Fruit fly (Drosophila melanogaster) whole organism, embryonic: Measurements from ENCODE around the gene CG43085.

ENCODE experiments used
- BtbVII ChIP-seq: fragments of 200-800 bp; sonication (Bioruptor generic); optimal IDR thresholded peaks from 3 replicates; lab custom pipeline; 2017; ENCODE audit warnings: missing biosample characterization, mild to moderate bottlenecking, missing genetic modification characterization
- CG10267 ChIP-seq: fragments of 200-800 bp; sonication (Bioruptor generic); optimal IDR thresholded peaks from 2 replicates; lab custom pipeline; 2018; ENCODE audit warnings: missing biosample characterization, mild to moderate bottlenecking, missing genetic modification characterization, moderate library complexity
- CG10431 ChIP-seq: fragments of 200-800 bp; sonication (Bioruptor generic); optimal IDR thresholded peaks from 3 replicates; lab custom pipeline; 2018; ENCODE audit warnings: missing biosample characterization, mild to moderate bottlenecking, missing genetic modification characterization
- CG10654 ChIP-seq: fragments of 200-800 bp; sonication (Bioruptor generic); optimal IDR thresholded peaks from 2 replicates; lab custom pipeline; 2016; ENCODE audit warnings: missing biosample characterization, missing genetic modification characterization
- CG12659 ChIP-seq: fragments of 200-800 bp; sonication (Bioruptor generic); optimal IDR thresholded peaks from 3 replicates; lab custom pipeline; 2017; ENCODE audit warnings: mild to moderate bottlenecking, missing biosample characterization, missing genetic modification reagents, missing genetic modification characterization
- CG13624 ChIP-seq: fragments of 200-800 bp; sonication (Bioruptor generic); optimal IDR thresholded peaks from 2 replicates; lab custom pipeline; 2016; ENCODE audit warnings: missing biosample characterization, missing genetic modification characterization
- CG14860 ChIP-seq: fragments of 200-800 bp; sonication (Bioruptor generic); IDR thresholded peaks from 3 replicates; pipeline ENCODE4 v1.3.6; 2022; ENCODE audit warnings: missing biosample characterization, missing genetic modification characterization; ENCODE audit not compliant: partially characterized antibody
- CG14965 ChIP-seq: fragments of 200-800 bp; sonication (Bioruptor generic); optimal IDR thresholded peaks from 2 replicates; lab custom pipeline; 2016; ENCODE audit warnings: missing biosample characterization, missing genetic modification characterization, borderline replicate concordance
- CG15011 ChIP-seq: fragments of 200-800 bp; sonication (Bioruptor generic); optimal IDR thresholded peaks from 3 replicates; lab custom pipeline; 2018; ENCODE audit warnings: missing biosample characterization, mild to moderate bottlenecking, missing genetic modification characterization
- CG1603 ChIP-seq: fragments of 200-800 bp; sonication (Bioruptor generic); optimal IDR thresholded peaks from 2 replicates; lab custom pipeline; 2019; ENCODE audit warnings: missing biosample characterization, mild to moderate bottlenecking, missing genetic modification characterization, moderate library complexity
- CG32532 ChIP-seq: fragments of 200-800 bp; sonication (Bioruptor generic); IDR thresholded peaks from 2 replicates; pipeline ENCODE4 v1.3.6; 2022; ENCODE audit warnings: missing biosample characterization, missing genetic modification characterization
- CG34376 ChIP-seq: fragments of 200-800 bp; sonication (Bioruptor generic); optimal IDR thresholded peaks from 2 replicates; lab custom pipeline; 2018; ENCODE audit warnings: missing biosample characterization, mild to moderate bottlenecking, missing genetic modification characterization
- CG4360 ChIP-seq: fragments of 200-800 bp; sonication (Bioruptor generic); IDR thresholded peaks from 2 replicates; pipeline ENCODE4 v1.3.6; 2022; ENCODE audit warnings: missing biosample characterization, missing genetic modification characterization
- CG4404 ChIP-seq: fragments of 200-800 bp; sonication (Bioruptor generic); IDR thresholded peaks from 2 replicates; pipeline ENCODE4 v1.3.6; 2022; ENCODE audit warnings: missing biosample characterization, missing genetic modification characterization
- CG5245 ChIP-seq: fragments of 200-800 bp; sonication (Bioruptor generic); optimal IDR thresholded peaks from 3 replicates; lab custom pipeline; 2016; ENCODE audit warnings: missing biosample characterization, missing genetic modification characterization
- CG7556 ChIP-seq: fragments of 200-800 bp; sonication (Bioruptor generic); optimal IDR thresholded peaks from 2 replicates; lab custom pipeline; 2017; ENCODE audit warnings: missing biosample characterization, mild to moderate bottlenecking, missing genetic modification characterization
- CG7987 ChIP-seq: fragments of 200-800 bp; sonication (Bioruptor generic); optimal IDR thresholded peaks from 2 replicates; lab custom pipeline; 2018; ENCODE audit warnings: missing biosample characterization, mild to moderate bottlenecking, missing genetic modification characterization, moderate library complexity
- CG8359 ChIP-seq: fragments of 200-800 bp; sonication (Bioruptor generic); optimal IDR thresholded peaks from 2 replicates; lab custom pipeline; 2017; ENCODE audit warnings: missing biosample characterization, mild to moderate bottlenecking, missing genetic modification characterization, borderline replicate concordance
- CG9437 ChIP-seq: fragments of 200-800 bp; sonication (Bioruptor generic); optimal IDR thresholded peaks from 2 replicates; lab custom pipeline; 2018; ENCODE audit warnings: missing biosample characterization, mild to moderate bottlenecking, missing genetic modification characterization
- CTCF ChIP-seq: fragments of 200-800 bp; sonication (Bioruptor generic); optimal IDR thresholded peaks from 2 replicates; lab custom pipeline; 2017; ENCODE audit warnings: missing biosample characterization, mild to moderate bottlenecking, missing genetic modification characterization, moderate library complexity
- Camta ChIP-seq: fragments of 200-800 bp; sonication (Bioruptor generic); optimal IDR thresholded peaks from 2 replicates; lab custom pipeline; 2016; ENCODE audit warnings: missing biosample characterization, missing genetic modification characterization
- CkIIα-i1 ChIP-seq: fragments of 200-800 bp; sonication (Bioruptor generic); IDR thresholded peaks from 2 replicates; pipeline ENCODE4 v1.3.6; 2022; ENCODE audit warnings: missing biosample characterization, missing genetic modification characterization
- HHEX ChIP-seq: fragments of 200-800 bp; sonication (Bioruptor generic); optimal IDR thresholded peaks from 3 replicates; lab custom pipeline; 2017; ENCODE audit warnings: missing biosample characterization, mild to moderate bottlenecking, missing genetic modification characterization, missing genetic modification reagents
- HmgD ChIP-seq: fragments of 200-800 bp; sonication (Bioruptor generic); optimal IDR thresholded peaks from 3 replicates; lab custom pipeline; 2016; ENCODE audit warnings: missing biosample characterization, missing genetic modification characterization
- Mrtf ChIP-seq: fragments of 200-800 bp; sonication (Bioruptor generic); IDR thresholded peaks from 3 replicates; pipeline ENCODE4 v1.3.6; 2022; ENCODE audit warnings: missing biosample characterization, missing genetic modification characterization
- Nf-YA ChIP-seq: fragments of 200-800 bp; sonication (Bioruptor generic); IDR thresholded peaks from 2 replicates; pipeline ENCODE4 v1.3.6; 2022; ENCODE audit warnings: missing biosample characterization, missing genetic modification characterization
- Poxn ChIP-seq: fragments of 200-800 bp; sonication (Bioruptor generic); IDR thresholded peaks from 2 replicates; pipeline ENCODE4 v1.3.6; 2022; ENCODE audit warnings: missing biosample characterization, missing genetic modification characterization
- abd-A ChIP-seq: fragments of 200-800 bp; sonication (Bioruptor generic); optimal IDR thresholded peaks from 3 replicates; lab custom pipeline; 2019; ENCODE audit warnings: missing biosample characterization, mild to moderate bottlenecking, missing genetic modification characterization, moderate library complexity
- ase ChIP-seq: fragments of 200-800 bp; sonication (Bioruptor generic); IDR thresholded peaks from 3 replicates; pipeline ENCODE4 v1.3.6; 2022; ENCODE audit warnings: missing biosample characterization, missing genetic modification characterization
- br ChIP-seq: fragments of >200 bp; optimal IDR thresholded peaks from 2 replicates; lab custom pipeline; 2017
- bsh ChIP-seq, 2 experiments: fragments of 200-800 bp; sonication (Bioruptor generic); optimal IDR thresholded peaks; 2 replicates each; lab custom pipeline; 2017 to 2018; ENCODE audit warnings: mild to moderate bottlenecking in 2 of 2, missing biosample characterization in 2 of 2, missing genetic modification characterization in 2 of 2, moderate library complexity in 1 of 2
- chinmo ChIP-seq: fragments of 200-800 bp; sonication (Bioruptor generic); IDR thresholded peaks from 4 replicates; pipeline ENCODE4 v1.3.6; 2022; ENCODE audit warnings: missing biosample characterization, missing genetic modification characterization; ENCODE audit not compliant: partially characterized antibody
- croc ChIP-seq: fragments of 200-800 bp; sonication (Bioruptor generic); conservative IDR thresholded peaks from 3 replicates; pipeline ENCODE4 v1.3.6; 2022; ENCODE audit warnings: missing biosample characterization, missing genetic modification characterization
- dimm ChIP-seq: fragments of 200-800 bp; sonication (Bioruptor generic); IDR thresholded peaks from 2 replicates; pipeline ENCODE4 v1.3.6; 2022; ENCODE audit warnings: missing biosample characterization, missing genetic modification characterization
- disco-r ChIP-seq: fragments of 200-800 bp; sonication (Bioruptor generic); optimal IDR thresholded peaks from 2 replicates; lab custom pipeline; 2016; ENCODE audit warnings: missing biosample characterization, missing genetic modification characterization
- dmrt99B ChIP-seq: fragments of 200-800 bp; sonication (Bioruptor generic); optimal IDR thresholded peaks from 2 replicates; lab custom pipeline; 2018; ENCODE audit warnings: missing biosample characterization, mild to moderate bottlenecking, missing genetic modification characterization, moderate library complexity
- dysf ChIP-seq: fragments of 200-800 bp; sonication (Bioruptor generic); IDR thresholded peaks from 3 replicates; pipeline ENCODE4 v1.3.6; 2022; ENCODE audit warnings: missing biosample characterization, missing genetic modification characterization
- ems ChIP-seq: fragments of 200-800 bp; sonication (Bioruptor generic); optimal IDR thresholded peaks from 3 replicates; lab custom pipeline; 2016; ENCODE audit warnings: missing biosample characterization, missing genetic modification characterization
- fd3F ChIP-seq: fragments of 200-800 bp; sonication (Bioruptor generic); optimal IDR thresholded peaks from 2 replicates; lab custom pipeline; 2018; ENCODE audit warnings: missing biosample characterization, mild to moderate bottlenecking, missing genetic modification characterization, moderate library complexity
- gro ChIP-seq: fragments of 200-800 bp; sonication (Bioruptor generic); optimal IDR thresholded peaks from 2 replicates; lab custom pipeline; 2016; ENCODE audit warnings: missing biosample characterization, missing genetic modification characterization
- gsb-n ChIP-seq: fragments of 200-800 bp; sonication (Bioruptor generic); optimal IDR thresholded peaks from 3 replicates; lab custom pipeline; 2018; ENCODE audit warnings: missing biosample characterization, mild to moderate bottlenecking, missing genetic modification characterization
- gt ChIP-seq: fragments of 200-800 bp; sonication (Bioruptor generic); IDR thresholded peaks from 2 replicates; pipeline ENCODE4 v1.3.6; 2022; ENCODE audit warnings: missing biosample characterization, missing genetic modification characterization
- kah ChIP-seq: fragments of 200-800 bp; sonication (Bioruptor generic); optimal IDR thresholded peaks from 2 replicates; lab custom pipeline; 2018; ENCODE audit warnings: missing biosample characterization, mild to moderate bottlenecking, missing genetic modification characterization
- ken ChIP-seq: fragments of 200-800 bp; sonication (Bioruptor generic); IDR thresholded peaks from 3 replicates; pipeline ENCODE4 v1.3.6; 2022; ENCODE audit warnings: missing biosample characterization, missing genetic modification characterization
- kni ChIP-seq: fragments of 200-800 bp; sonication (Bioruptor generic); optimal IDR thresholded peaks from 3 replicates; lab custom pipeline; 2017; ENCODE audit warnings: mild to moderate bottlenecking, missing biosample characterization, missing genetic modification reagents, missing genetic modification characterization
- nerfin-2 ChIP-seq: fragments of 200-800 bp; sonication (Bioruptor generic); IDR thresholded peaks from 2 replicates; pipeline ENCODE4 v1.3.6; 2022; ENCODE audit warnings: missing biosample characterization, missing genetic modification characterization; ENCODE audit not compliant: partially characterized antibody
- otp ChIP-seq: fragments of 200-800 bp; sonication (Bioruptor generic); IDR thresholded peaks from 3 replicates; pipeline ENCODE4, ENCODE4 v1.3.6; 2022; ENCODE audit warnings: missing biosample characterization, missing genetic modification characterization
- sens ChIP-seq: fragments of 200-800 bp; sonication (Bioruptor generic); peaks from one replicate; lab custom pipeline; 2016; ENCODE audit warnings: missing biosample characterization, missing genetic modification characterization
- sug ChIP-seq: fragments of 200-800 bp; optimal IDR thresholded peaks from 2 replicates; lab custom pipeline; 2019; ENCODE audit warnings: missing biosample characterization, mild to moderate bottlenecking, missing genetic modification characterization, moderate library complexity
- trem ChIP-seq: fragments of 200-800 bp; optimal IDR thresholded peaks from 3 replicates; lab custom pipeline; 2019; ENCODE audit warnings: missing biosample characterization, mild to moderate bottlenecking, missing genetic modification characterization, moderate library complexity
- yki ChIP-seq: fragments of >200 bp; optimal IDR thresholded peaks from 3 replicates; lab custom pipeline; 2018
- zen2 ChIP-seq: fragments of 200-800 bp; sonication (Bioruptor generic); IDR thresholded peaks from 3 replicates; pipeline ENCODE4 v1.3.6; 2022; ENCODE audit warnings: missing biosample characterization, missing genetic modification characterization; ENCODE audit not compliant: partially characterized antibody

The CG43085 gene

DNA sequence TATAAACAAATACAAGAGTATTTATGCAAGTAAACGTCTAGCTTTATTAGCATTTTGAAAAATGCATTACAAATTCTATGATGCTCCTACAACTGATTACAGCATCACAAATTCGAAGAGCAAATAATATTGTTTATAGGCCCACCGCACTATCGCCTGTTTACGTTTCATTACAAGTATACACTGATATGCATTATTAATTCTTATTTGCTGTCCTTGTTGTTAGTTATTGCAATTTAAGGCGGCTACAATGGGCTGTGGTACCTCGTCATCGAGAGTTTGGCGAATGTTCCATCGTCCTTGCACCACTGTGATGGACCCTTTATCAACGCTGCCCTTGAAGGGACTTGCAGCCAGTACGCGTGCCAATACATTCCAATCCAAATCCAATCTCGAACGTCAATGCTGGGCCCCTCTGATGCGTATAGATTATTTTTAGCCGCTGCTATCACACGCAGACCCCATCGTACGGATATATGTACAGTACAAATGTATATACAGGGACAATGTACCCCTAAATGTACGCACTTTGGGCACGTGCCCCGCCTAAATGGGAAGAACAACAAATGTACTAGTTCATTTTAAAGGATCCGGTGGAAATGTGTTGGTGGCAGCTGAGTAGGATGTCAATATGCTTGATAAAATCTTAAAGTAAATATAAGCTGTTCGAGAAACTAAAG is 10.3 kb upstream of the CG43085 start (continued):
- TF ChIP-seq CG8359, result peak; percentile 29
- TF ChIP-seq Mrtf (GFP tag; lab: Robert Waterston, UW), result no peak
- TF ChIP-seq sens, result peak; percentile 86
- no peak for TF ChIP-seq gt (GFP tag; lab: Robert Waterston, UW)
- TF ChIP-seq disco-r (GFP tag; lab: Kevin White, UChicago), result no peak
- no peak for TF ChIP-seq kah (GFP tag; lab: Kevin White, UChicago)
- TF ChIP-seq sug (tag; lab: Kevin White, UChicago), result no peak
- TF ChIP-seq dysf (GFP tag; lab: Robert Waterston, UW), result no peak
- TF ChIP-seq kni (GFP tag; lab: Kevin White, UChicago), result no peak
- TF ChIP-seq bsh (GFP tag; optimal IDR thresholded peaks at IDR 0.05; lab: Kevin White, UChicago), result peak in 1 of 2 experiments; percentile 46
- TF ChIP-seq CG7556, result no peak
- peak; percentile 27 for TF ChIP-seq HHEX (GFP tag; lab: Kevin White, UChicago)
- TF ChIP-seq croc, result no peak
- TF ChIP-seq CG1603 (tag; lab: Kevin White, UChicago), result peak; percentile 38
- no peak for TF ChIP-seq CG15011 (GFP tag; lab: Kevin White, UChicago)
- no peak for TF ChIP-seq ken (GFP tag; lab: Robert Waterston, UW)
- no peak for TF ChIP-seq CG13624 (GFP tag; lab: Kevin White, UChicago)
- no peak for TF ChIP-seq ems (GFP tag; lab: Kevin White, UChicago)
- TF ChIP-seq trem (tag; lab: Kevin White, UChicago), result no peak
- TF ChIP-seq BtbVII (GFP tag; lab: Kevin White, UChicago), result no peak
- TF ChIP-seq CG10267, result no peak
- TF ChIP-seq ase (GFP tag; lab: Robert Waterston, UW), result no peak
- TF ChIP-seq CG9437, result no peak
- no peak for TF ChIP-seq otp (GFP tag; lab: Robert Waterston, UW)
- no peak for TF ChIP-seq CG4360
- TF ChIP-seq Poxn, result no peak
- TF ChIP-seq CkIIα-i1, result no peak
- no peak for TF ChIP-seq dimm (GFP tag; lab: Robert Waterston, UW)
- no peak for TF ChIP-seq zen2 (GFP tag; lab: Robert Waterston, UW)
- TF ChIP-seq CG5245 (GFP tag; lab: Kevin White, UChicago), result no peak
- no peak for TF ChIP-seq CG32532 (GFP tag; lab: Robert Waterston, UW)
- TF ChIP-seq CG12659 (GFP tag; lab: Kevin White, UChicago), result no peak
- TF ChIP-seq abd-A, result no peak
- TF ChIP-seq nerfin-2, result no peak
- no peak for TF ChIP-seq CG14965 (GFP tag; lab: Kevin White, UChicago)
- no peak for TF ChIP-seq chinmo (GFP tag; lab: Robert Waterston, UW)
- no peak for TF ChIP-seq fd3F
- TF ChIP-seq CG4404 (GFP tag; lab: Robert Waterston, UW), result no peak
- TF ChIP-seq gro (GFP tag; lab: Kevin White, UChicago), result no peak
- no peak for TF ChIP-seq CG14860 (GFP tag; lab: Robert Waterston, UW)
- TF ChIP-seq CG10431 (GFP tag; lab: Kevin White, UChicago), result no peak
- no peak for TF ChIP-seq CG34376 (GFP tag; lab: Kevin White, UChicago)
- no peak for TF ChIP-seq CG10654 (GFP tag; lab: Kevin White, UChicago)
- TF ChIP-seq CTCF (GFP tag; lab: Kevin White, UChicago), result no peak
- TF ChIP-seq Nf-YA (GFP tag; lab: Robert Waterston, UW), result no peak
- no peak for TF ChIP-seq dmrt99B (tag; lab: Kevin White, UChicago)
- no peak for TF ChIP-seq Camta
- peak; percentile 26 for TF ChIP-seq gsb-n (tag; lab: Kevin White, UChicago)
- no peak for TF ChIP-seq HmgD (GFP tag; lab: Kevin White, UChicago)
- no peak for TF ChIP-seq br (lab: Kevin White, UChicago)
- TF ChIP-seq yki, result no peak
- no peak for TF ChIP-seq CG7987 (GFP tag; lab: Kevin White, UChicago)
